Worm (Caenorhabditis elegans): Measurements from ENCODE around the gene F27E5.9.

The F27E5.9 gene

DNA sequence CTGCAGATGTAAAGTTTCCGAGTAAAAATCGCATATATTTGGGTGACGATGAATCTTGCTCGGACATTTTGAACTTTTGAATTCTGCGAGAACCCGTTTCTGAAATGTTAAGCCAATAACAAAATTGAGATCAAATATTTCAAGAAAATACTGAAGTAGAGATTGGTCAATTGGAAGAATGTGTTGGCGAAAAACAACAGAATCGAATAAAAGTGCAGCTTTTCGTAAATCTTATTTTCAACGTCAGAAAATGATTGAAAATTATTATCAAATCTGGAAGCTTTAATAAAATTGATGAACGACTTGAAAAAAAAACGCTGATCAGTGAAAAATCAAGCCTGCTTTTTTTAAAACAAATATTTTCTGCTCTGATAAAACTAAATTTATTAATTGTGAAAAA is 7.4 kb upstream of the F27E5.9 start, which contains the start of gene F27E5.8:
Gene F27E5.8, minus strand, starts transcription at position 101 of the 400 bp plus-strand sequence.
- TF ChIP-seq him-1 (tag; optimal IDR thresholded peaks at IDR 0.05), result no peak
- no peak for TF ChIP-seq dao-5 (tag; optimal IDR thresholded peaks at IDR 0.05)
- TF ChIP-seq W03F9.2 (tag; optimal IDR thresholded peaks at IDR 0.05), result no peak

DNA sequence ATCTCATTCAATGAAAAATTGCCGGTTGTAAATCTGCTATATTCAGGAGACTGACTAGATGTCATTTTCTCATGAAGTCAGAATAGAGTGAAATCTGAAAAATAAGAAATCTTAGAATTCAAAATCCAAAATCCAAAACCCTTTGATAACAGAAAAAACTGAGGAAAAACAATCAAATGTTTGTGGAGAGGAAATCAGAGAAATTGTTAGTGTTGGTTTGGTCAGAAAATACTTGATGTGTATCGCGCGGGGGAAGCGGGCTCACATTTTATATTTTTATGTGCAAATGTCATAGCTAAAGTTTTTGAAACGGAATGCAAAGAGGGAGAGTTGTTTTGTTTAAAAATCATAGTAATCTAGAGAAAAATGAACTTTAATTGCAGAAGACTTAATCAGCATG is 3.0 kb upstream of the F27E5.9 start, which contains the start of gene F27E5.5:
Gene F27E5.5, minus strand, starts transcription at position 101 of the 400 bp plus-strand sequence.
- TF ChIP-seq him-1 (tag; optimal IDR thresholded peaks at IDR 0.05) (no peak), W03F9.2 (tag; optimal IDR thresholded peaks at IDR 0.05) (no peak), dao-5 (tag; optimal IDR thresholded peaks at IDR 0.05) (no peak)

DNA sequence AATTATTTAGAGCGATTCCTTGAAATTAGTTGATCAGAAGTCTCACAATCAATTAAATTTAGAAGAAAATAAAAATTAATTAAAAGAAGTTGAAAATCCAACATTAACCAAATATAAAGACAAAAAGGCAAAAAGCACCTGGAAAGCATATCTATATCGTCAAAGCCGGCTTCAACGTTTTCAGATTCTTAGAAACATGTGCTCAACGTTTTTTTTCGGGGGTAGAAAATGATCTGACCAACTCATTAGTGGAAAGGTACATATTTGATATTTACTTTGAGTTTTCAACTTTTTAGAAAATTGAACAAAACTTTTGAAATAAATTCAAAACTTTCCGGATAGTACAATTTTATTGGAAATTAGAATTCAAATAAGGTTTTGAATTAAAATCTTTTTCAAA is 1.9 kb upstream of the F27E5.9 start:
- TF ChIP-seq W03F9.2 (tag; optimal IDR thresholded peaks at IDR 0.05) (no peak), dao-5 (tag; optimal IDR thresholded peaks at IDR 0.05) (no peak), him-1 (tag; optimal IDR thresholded peaks at IDR 0.05) (no peak)

DNA sequence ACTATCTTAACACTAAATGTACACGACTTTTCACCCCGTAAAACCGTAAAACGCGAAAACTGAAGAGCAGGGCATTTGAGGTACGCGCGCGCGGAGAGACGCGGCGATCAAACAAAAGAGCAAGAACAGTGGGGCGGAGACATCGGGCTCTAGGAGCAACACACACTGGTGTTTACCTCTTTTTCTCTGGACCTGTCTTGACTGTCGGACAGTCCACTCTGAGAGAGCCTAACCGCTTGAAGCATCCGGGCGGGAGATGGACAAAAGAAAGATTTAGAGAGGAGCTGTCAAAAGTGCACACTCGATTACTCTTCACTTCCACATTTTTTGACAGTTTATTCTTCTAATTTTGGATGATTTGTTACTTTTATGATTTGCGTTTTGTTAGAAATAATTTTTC is 2.0 kb downstream of the F27E5.9 start:
- no peak for TF ChIP-seq him-1 (tag; optimal IDR thresholded peaks at IDR 0.05)
- TF ChIP-seq W03F9.2 (tag; optimal IDR thresholded peaks at IDR 0.05), result no peak
- TF ChIP-seq dao-5 (tag; optimal IDR thresholded peaks at IDR 0.05), result no peak

DNA sequence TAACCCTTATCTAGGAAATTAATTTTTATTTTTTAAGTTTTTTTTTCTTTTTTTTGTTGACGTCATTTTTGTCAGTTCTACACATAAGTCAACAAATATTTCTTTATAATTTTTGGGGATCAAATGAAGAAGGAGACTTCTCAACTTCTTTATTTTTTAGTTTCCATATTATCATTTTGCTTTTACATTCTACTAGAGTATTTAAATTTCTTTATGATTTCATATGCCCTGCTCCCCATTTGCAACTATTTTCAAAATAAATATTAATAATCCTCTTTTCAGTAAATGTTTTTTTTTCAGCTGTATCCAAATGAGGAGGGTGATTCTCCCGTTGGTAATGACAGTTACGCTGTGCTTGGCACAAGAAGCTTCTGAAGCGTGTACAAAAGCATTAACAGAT is 2.6 kb downstream of the F27E5.9 start, which contains the start of gene phg-1:
Gene phg-1, plus strand, starts transcription at position 301 of the 400 bp plus-strand sequence.
- TF ChIP-seq him-1 (tag; optimal IDR thresholded peaks at IDR 0.05), result no peak

DNA sequence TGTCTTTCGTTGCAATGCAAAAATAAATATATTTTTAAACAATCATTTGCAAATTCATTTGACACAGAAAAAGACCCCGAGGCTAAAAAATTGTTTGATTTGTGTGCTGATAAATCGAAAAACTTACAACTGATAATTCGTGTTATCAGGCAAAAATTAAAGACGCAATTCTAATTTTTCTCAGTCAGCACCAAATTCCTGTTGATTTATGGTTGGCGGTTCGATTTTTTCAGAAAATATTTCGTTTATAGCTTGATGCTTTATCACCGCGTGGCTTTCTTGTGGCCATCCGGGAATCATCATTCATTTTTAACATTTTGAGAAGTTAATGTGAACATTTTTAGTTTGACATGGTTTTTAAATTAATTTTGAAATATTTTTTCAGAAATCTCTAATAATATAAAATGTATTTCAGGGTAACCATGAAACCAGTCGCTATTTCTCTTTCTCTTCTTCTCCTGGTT is 4.5 kb downstream of the F27E5.9 start, which contains the start of gene asah-2:
Gene asah-2, plus strand, starts transcription at position 414 of the 464 bp plus-strand sequence.
- TF ChIP-seq him-1 (tag; optimal IDR thresholded peaks at IDR 0.05) (no peak), dao-5 (tag; optimal IDR thresholded peaks at IDR 0.05) (no peak), W03F9.2 (tag; optimal IDR thresholded peaks at IDR 0.05) (no peak)

DNA sequence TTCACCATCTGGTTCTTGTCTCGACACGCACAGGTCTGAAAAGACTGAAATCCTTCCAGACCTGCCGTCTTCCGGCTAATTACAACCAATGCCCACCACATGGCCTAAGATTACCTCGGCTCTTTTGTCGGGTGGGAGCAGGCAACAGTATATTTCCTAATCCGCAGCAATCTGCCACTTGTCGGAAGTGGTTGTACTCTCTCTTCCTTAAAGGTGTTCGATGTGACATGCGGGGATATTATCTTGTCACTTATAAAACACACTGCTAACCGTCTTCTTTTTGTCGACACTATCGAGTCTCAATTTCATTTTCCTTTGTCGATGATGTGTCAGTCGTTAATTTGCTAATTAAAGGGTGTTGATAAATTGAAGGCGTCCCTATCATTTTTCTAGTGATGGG is 9.3 kb downstream of the F27E5.9 start, which contains the start of gene F27E5.3:
Gene F27E5.3, minus strand, starts transcription at position 101 of the 400 bp plus-strand sequence.
- TF ChIP-seq him-1 (tag; optimal IDR thresholded peaks at IDR 0.05) (no peak), W03F9.2 (tag; optimal IDR thresholded peaks at IDR 0.05) (no peak), dao-5 (tag; optimal IDR thresholded peaks at IDR 0.05) (no peak)

DNA sequence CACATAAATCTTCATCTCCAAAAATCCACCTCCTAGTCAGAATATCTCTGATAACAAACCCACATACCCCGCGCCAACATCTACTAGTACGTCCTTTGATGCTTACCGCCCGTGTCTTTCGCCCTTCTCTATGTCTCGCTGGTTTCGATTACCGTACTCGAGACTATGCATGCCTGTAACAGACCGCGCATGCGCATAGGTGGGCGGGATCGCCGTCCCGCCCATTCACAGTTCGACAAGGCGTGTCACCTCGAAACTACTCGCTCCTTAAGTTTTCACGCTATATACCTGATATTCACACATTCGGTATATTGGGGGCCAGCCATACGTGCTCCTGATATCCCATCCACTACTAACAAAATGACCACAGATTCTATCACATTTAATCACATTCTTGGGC is 11.7 kb downstream of the F27E5.9 start, which contains the start of gene pax-3:
Gene pax-3, plus strand, starts transcription at position 83 of the 400 bp plus-strand sequence.
- TF ChIP-seq dao-5 (tag; optimal IDR thresholded peaks at IDR 0.05) (no peak), him-1 (tag; optimal IDR thresholded peaks at IDR 0.05) (no peak), W03F9.2 (tag; optimal IDR thresholded peaks at IDR 0.05) (no peak)

DNA sequence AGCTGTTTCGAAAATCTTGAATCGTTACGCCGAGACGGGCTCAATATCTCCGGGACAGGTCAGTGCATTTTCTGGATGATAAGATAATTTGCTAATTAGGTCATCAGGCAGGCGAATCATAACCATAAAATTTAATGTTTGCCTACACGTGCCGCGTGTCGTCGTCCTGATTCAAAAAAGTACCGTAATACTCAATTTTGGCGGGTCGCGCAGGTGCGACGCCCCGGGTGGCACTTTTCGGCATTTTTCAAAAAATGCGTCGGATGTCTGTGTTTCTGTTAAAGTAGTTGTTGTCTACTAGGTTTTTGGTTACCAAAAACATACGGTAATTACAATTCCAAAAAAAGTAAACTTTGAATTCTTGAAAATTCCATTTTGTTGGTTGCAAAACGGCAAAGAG is 12.8 kb downstream of the F27E5.9 start:
- TF ChIP-seq W03F9.2 (tag; optimal IDR thresholded peaks at IDR 0.05), result no peak
- TF ChIP-seq him-1 (tag; optimal IDR thresholded peaks at IDR 0.05), result no peak
- TF ChIP-seq dao-5 (tag; optimal IDR thresholded peaks at IDR 0.05), result no peak

DNA sequence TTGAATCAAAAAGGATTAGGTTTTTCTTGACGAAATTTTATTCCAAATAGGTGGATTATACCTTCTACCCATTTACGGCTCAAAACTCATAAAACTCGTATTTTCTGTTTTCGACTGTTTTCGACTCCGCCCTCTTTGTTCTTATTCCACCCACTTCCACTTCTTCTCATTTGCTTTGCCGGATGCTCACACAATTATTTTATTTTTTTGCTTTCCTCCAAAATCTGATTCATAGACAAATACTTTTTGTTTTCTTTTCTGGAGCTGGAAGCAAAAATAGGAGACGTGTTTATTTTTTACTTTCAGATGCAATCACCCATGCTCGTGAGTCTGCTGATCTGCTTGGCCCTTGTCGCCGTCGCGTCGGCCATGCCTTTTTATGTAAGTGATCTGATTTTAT is 20.4 kb downstream of the F27E5.9 start, which contains the start of gene nlp-63:
Gene nlp-63, plus strand, starts transcription at position 301 of the 400 bp plus-strand sequence.
- TF ChIP-seq W03F9.2 (tag; optimal IDR thresholded peaks at IDR 0.05), result no peak
- no peak for TF ChIP-seq dao-5 (tag; optimal IDR thresholded peaks at IDR 0.05)
- TF ChIP-seq him-1 (tag; optimal IDR thresholded peaks at IDR 0.05), result no peak

DNA sequence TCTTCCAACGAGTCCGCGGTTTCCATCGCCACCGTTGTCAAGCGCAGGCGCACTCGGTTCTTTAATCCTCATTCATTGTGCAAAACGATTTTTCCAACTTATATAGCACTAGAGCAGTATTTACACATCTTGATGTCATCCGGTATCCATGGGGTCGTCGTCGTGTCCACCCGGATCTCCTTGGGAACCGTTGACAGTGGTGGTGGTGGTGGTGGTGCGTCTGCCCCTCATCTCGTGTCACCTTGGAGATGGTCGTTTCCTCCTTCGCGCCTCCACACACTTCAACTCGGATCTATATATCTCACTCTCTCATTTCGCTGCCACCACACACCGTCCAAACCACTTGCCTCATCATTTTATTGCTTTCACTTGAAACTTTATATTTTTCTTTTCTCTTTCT is 28.0 kb downstream of the F27E5.9 start:
- TF ChIP-seq W03F9.2 (tag; optimal IDR thresholded peaks at IDR 0.05), result no peak
- no peak for TF ChIP-seq dao-5 (tag; optimal IDR thresholded peaks at IDR 0.05)
- no peak for TF ChIP-seq him-1 (tag; optimal IDR thresholded peaks at IDR 0.05)

DNA sequence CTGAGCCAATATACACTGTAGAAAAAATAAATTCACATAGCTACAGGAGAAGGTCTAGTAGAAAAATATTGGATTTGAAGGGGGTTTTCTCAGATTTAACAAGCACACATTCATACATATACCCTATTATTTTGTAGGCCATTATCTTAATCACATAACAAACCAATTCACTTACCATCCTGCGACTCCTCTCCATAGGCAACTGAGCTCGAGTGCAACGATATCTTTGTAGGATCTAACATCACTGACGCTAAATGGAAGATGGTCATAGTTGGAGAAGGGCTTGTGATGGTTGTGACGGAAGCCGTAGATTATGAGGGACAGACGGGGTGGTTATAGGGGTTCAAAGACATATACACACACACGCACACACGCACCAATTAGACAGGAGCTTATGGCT is 29.4 kb downstream of the F27E5.9 start:
- TF ChIP-seq him-1 (tag; optimal IDR thresholded peaks at IDR 0.05) (no peak), dao-5 (tag; optimal IDR thresholded peaks at IDR 0.05) (no peak), W03F9.2 (tag; optimal IDR thresholded peaks at IDR 0.05) (no peak)

DNA sequence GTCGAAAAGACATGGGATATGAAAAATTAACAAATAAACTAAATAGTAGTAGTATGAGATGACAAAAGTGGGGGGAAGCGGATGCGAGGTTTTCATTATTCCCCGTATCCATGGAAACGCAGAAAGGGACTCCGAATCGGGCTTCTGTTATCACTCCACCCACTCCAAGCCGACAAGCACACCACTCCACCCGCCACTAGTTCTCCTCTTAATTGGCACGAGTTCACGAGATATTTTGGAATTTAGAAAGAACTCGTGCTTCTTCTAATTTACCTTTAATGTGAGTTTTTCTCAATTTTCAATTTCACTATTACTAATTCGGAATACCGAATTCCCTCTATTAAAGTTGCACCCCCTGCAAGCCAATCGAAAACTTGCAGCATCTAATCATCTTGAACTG is 31.6 kb downstream of the F27E5.9 start:
- TF ChIP-seq dao-5 (tag; optimal IDR thresholded peaks at IDR 0.05) (no peak), W03F9.2 (tag; optimal IDR thresholded peaks at IDR 0.05) (no peak), him-1 (tag; optimal IDR thresholded peaks at IDR 0.05) (no peak)

DNA sequence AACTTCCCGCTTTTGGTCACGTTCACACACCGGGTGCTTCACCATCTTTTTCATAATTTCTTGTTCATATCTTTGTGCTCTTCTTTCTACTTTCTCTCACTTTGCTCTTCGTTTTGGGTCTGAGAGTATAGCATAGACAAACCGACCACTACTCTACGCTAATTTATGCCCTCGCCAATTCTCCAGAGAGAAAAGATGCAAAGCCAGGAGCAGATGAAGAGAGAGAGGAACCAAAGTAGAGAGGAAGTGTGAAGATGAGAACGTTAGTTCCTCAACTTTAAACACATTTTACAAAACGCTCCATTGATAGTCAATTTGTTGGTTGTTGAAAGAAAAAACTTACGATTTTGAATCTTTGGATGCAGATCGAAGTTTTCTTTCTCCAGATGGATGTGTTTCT is 33.0 kb downstream of the F27E5.9 start:
- TF ChIP-seq him-1 (tag; optimal IDR thresholded peaks at IDR 0.05), result no peak
- no peak for TF ChIP-seq W03F9.2 (tag; optimal IDR thresholded peaks at IDR 0.05)
- TF ChIP-seq dao-5 (tag; optimal IDR thresholded peaks at IDR 0.05), result no peak
